Fruit fly (Drosophila melanogaster): ENCODE data around the gene CG42327.

CG42327 gene

DNA sequence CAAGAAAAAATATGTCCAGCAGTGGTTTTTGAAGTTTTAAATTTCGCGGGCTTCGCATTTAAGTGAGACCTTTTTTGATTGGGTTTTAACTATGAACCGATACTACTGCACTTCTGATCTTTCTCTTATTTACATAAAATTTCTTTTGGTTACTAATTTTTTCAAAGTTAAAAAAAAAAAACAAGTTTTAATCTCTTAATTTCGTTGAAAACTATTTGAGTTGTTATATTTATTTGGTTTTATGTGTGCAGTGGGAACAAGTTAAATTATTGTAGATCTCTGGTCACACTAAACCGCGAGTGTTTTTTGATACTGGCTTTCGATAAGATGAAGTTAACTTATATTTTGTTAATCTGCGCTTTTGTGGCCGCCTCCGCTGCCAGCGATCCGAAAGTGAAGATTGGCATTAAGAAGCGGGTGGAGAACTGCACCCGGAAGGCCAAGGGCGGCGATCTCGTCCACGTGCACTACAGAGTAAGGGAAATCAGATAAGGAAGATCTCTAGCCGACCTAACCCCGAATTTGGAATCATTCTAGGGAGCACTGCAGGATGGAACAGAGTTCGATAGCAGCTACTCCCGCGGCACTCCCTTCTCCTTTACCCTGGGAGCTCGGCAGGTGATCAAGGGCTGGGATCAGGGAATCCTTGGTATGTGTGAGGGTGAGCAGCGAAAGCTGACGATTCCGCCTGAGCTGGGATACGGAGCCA, 18.2 kb downstream of the CG42327 start, which contains the start of gene CG14715 (continued):
- TF ChIP-seq Lpt (GFP tag; optimal IDR thresholded peaks at IDR 0.05) (no peak), CG18011 (GFP tag; optimal IDR thresholded peaks at IDR 0.05) (no peak), CG7271 (tag; optimal IDR thresholded peaks at IDR 0.05) (no peak), fu2 (GFP tag; optimal IDR thresholded peaks at IDR 0.05) (no peak), CG3407 (GFP tag; optimal IDR thresholded peaks at IDR 0.05) (no peak), pho (GFP tag; optimal IDR thresholded peaks at IDR 0.05) (peak; percentile 51), CG1792 (GFP tag; optimal IDR thresholded peaks at IDR 0.05) (no peak), B-H2 (GFP tag; optimal IDR thresholded peaks at IDR 0.05) (no peak), CG4328 (GFP tag; optimal IDR thresholded peaks at IDR 0.05) (no peak), Fer3 (tag; optimal IDR thresholded peaks at IDR 0.05) (peak; percentile 3), tll (GFP tag; optimal IDR thresholded peaks at IDR 0.05) (peak in 1 of 2 experiments; percentile 10), eve (GFP tag; optimal IDR thresholded peaks at IDR 0.05) (no peak), Antp (GFP tag; optimal IDR thresholded peaks at IDR 0.05) (peak; percentile 43), sisA (GFP tag; IDR thresholded peaks at IDR 0.05) (peak; percentile 49), Dref (GFP tag; IDR thresholded peaks at IDR 0.05) (no peak), Ravus (GFP tag; IDR thresholded peaks at IDR 0.05) (no peak), Adf1 (GFP tag; IDR thresholded peaks at IDR 0.05) (no peak), Gsc (GFP tag; IDR thresholded peaks at IDR 0.05) (no peak), C15 (GFP tag; IDR thresholded peaks at IDR 0.05) (no peak), CG4730 (GFP tag; IDR thresholded peaks at IDR 0.05) (no peak), CG15601 (tag; optimal IDR thresholded peaks at IDR 0.05) (peak; percentile 57), croc (GFP tag; conservative IDR thresholded peaks at IDR 0.05) (no peak), CG8388 (GFP tag; optimal IDR thresholded peaks at IDR 0.05) (peak; percentile 34), CG15073 (GFP tag; optimal IDR thresholded peaks at IDR 0.05) (no peak), CG31224 (GFP tag; IDR thresholded peaks at IDR 0.05) (no peak), CG9817 (tag; optimal IDR thresholded peaks at IDR 0.05) (peak; percentile 35), CG9437 (GFP tag; optimal IDR thresholded peaks at IDR 0.05) (no peak), Vsx1 (GFP tag; optimal IDR thresholded peaks at IDR 0.05) (no peak), CG4617 (GFP tag; optimal IDR thresholded peaks at IDR 0.05; ENCODE audit: borderline replicate concordance) (peak; percentile 68), crol (GFP tag; IDR thresholded peaks at IDR 0.05) (no peak), br (optimal IDR thresholded peaks at IDR 0.05) (no peak), btn (GFP tag; optimal IDR thresholded peaks at IDR 0.05) (no peak), sna (GFP tag; IDR thresholded peaks at IDR 0.05; ENCODE audit: partially characterized antibody) (no peak), CG17328 (GFP tag; IDR thresholded peaks at IDR 0.05) (no peak), hb (GFP tag; IDR thresholded peaks at IDR 0.05; ENCODE audit: partially characterized antibody) (no peak), jumu (GFP tag; optimal IDR thresholded peaks at IDR 0.05) (peak; percentile 45), sens (GFP tag) (peak; percentile 87), CG6791 (GFP tag; IDR thresholded peaks at IDR 0.05; ENCODE audit: partially characterized antibody) (no peak), Ada2b (GFP tag; IDR thresholded peaks at IDR 0.05) (no peak), Opbp (GFP tag; IDR thresholded peaks at IDR 0.05; ENCODE audit: partially characterized antibody) (no peak), Atf3 (GFP tag; optimal IDR thresholded peaks at IDR 0.05) (peak; percentile 38), NfI (GFP tag; optimal IDR thresholded peaks at IDR 0.05) (no peak), da (GFP tag; optimal IDR thresholded peaks at IDR 0.05) (no peak), bbx (GFP tag; IDR thresholded peaks at IDR 0.05; ENCODE audit: partially characterized antibody) (no peak), klu (GFP tag; IDR thresholded peaks at IDR 0.05) (no peak), Six4 (GFP tag; optimal IDR thresholded peaks at IDR 0.05) (no peak), CG13123 (GFP tag; optimal IDR thresholded peaks at IDR 0.05) (no peak), shn (GFP tag; optimal IDR thresholded peaks at IDR 0.05) (peak; percentile 48), gfzf (GFP tag; optimal IDR thresholded peaks at IDR 0.05) (peak; percentile 85), kni (GFP tag; optimal IDR thresholded peaks at IDR 0.05) (no peak), sd (tag; optimal IDR thresholded peaks at IDR 0.05) (no peak)
